Fruit fly (Drosophila melanogaster): ENCODE data around the gene CycY.
A peak's percentile ranks its signal among the peaks of the same experiment; 100 is the strongest.

CycY gene

DNA sequence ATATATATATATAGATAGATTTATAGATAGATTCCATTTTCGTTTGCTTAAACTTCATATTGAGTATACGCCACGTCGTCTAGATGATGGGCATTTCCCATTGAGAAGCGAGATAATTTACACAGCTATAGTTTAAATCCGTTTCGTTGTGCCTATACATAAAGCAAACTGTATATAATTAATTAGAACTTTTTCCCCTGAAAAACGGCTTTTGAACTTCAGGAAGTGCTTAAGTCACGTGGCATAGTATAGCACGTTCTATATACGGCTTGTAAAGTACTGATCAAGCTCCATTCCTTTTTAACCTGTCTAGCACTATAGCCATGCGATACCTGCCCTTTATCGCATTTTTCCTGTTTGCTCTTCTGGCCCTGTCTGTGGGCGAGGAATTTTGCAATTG lies 26.0 kb upstream of the CycY start, which contains the start of gene Sfp33A3:
Gene Sfp33A3, plus strand, starts transcription at position 301 of the 400 bp plus-strand sequence.
- no peak for TF ChIP-seq CG11247 (GFP tag; IDR thresholded peaks at IDR 0.05)
- TF ChIP-seq zfh1 (GFP tag; IDR thresholded peaks at IDR 0.05): no peak
- no peak for TF ChIP-seq CG10321 (GFP tag; IDR thresholded peaks at IDR 0.05)
- no peak for TF ChIP-seq CG7786 (GFP tag; optimal IDR thresholded peaks at IDR 0.05)
- no peak for TF ChIP-seq CG14050 (GFP tag; IDR thresholded peaks at IDR 0.05)
- no peak for TF ChIP-seq CG10267 (tag; optimal IDR thresholded peaks at IDR 0.05)
- no peak for TF ChIP-seq CG2129 (GFP tag; IDR thresholded peaks at IDR 0.05; ENCODE audit: partially characterized antibody)
- TF ChIP-seq tna (GFP tag; IDR thresholded peaks at IDR 0.05; ENCODE audit: partially characterized antibody): no peak
- TF ChIP-seq CG7839 (tag; optimal IDR thresholded peaks at IDR 0.05): no peak
- no peak for TF ChIP-seq CG7987 (GFP tag; optimal IDR thresholded peaks at IDR 0.05)
- no peak for TF ChIP-seq CG5953 (GFP tag; IDR thresholded peaks at IDR 0.05)

dm6 chr2L:11837413-11837812 lies 23.8 kb upstream of the CycY start, which contains the start of gene Sfp33A2:
Sfp33A2 (plus strand) TSS chr2L:11837713.
- TF ChIP-seq CG2120 (GFP tag; optimal IDR thresholded peaks at IDR 0.05) (no peak), fd64A (GFP tag; optimal IDR thresholded peaks at IDR 0.05) (no peak), knrl (GFP tag; IDR thresholded peaks at IDR 0.05; ENCODE audit: partially characterized antibody) (no peak), pho (GFP tag; optimal IDR thresholded peaks at IDR 0.05) (no peak), CG17568 (GFP tag; optimal IDR thresholded peaks at IDR 0.05) (no peak), CG31365 (tag; optimal IDR thresholded peaks at IDR 0.05) (no peak), hth (optimal IDR thresholded peaks at IDR 0.05) (no peak), Side (GFP tag; optimal IDR thresholded peaks at IDR 0.05) (no peak), Hmr (GFP tag; optimal IDR thresholded peaks at IDR 0.05) (no peak), CG13894 (tag; optimal IDR thresholded peaks at IDR 0.05) (no peak)

DNA sequence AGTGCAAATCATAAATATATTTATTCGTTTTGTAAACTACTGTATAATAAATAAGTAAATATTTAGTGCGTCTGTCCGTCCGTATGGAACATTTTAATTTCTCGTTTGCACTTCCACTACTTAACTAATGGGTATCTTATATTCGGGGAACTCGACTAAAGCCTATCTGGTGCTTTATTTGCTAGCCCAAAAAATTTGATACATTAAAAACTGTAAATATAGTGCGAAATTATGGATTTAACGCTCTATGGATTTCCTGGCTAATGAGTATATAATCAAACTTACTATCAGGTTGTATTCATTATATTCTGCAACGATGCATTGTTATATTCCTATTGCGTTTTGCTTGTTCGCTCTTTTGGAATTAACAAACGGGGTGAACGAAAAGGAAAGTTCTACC lies 23.4 kb upstream of the CycY start, which contains the start of gene Sfp33A4:
Gene Sfp33A4, plus strand, starts transcription at position 301 of the 400 bp plus-strand sequence.
- TF ChIP-seq unc-4 (GFP tag; IDR thresholded peaks at IDR 0.05; ENCODE audit: partially characterized antibody): no peak
- TF ChIP-seq Med (GFP tag): no peak
- no peak for TF ChIP-seq CG18476 (GFP tag; optimal IDR thresholded peaks at IDR 0.05)
- peak; percentile 4 for TF ChIP-seq Ets65A (GFP tag)
- no peak for TF ChIP-seq CG10462 (GFP tag; optimal IDR thresholded peaks at IDR 0.05)
- no peak for TF ChIP-seq CG12391 (tag; optimal IDR thresholded peaks at IDR 0.05)
- TF ChIP-seq CG6854 (GFP tag; optimal IDR thresholded peaks at IDR 0.05): no peak

DNA sequence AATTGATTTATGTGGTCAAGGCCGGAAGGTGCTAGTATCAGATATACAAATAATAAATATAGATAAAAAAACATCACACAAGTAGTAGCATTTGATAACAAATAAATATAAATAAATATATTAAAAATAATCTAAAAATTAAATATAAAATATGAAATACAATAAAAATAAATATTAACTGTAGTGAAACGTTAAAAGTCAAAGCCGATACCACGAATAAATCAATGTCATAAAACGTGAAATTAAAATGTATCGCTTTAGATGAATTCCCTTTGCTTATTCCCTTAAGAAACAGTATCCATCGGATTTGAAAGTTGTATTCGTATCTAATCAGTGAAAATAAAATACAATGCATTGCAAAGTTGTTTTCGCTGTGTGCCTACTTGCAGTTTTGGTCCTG lies 20.7 kb upstream of the CycY start, which contains the start of gene CG45012:
Gene CG45012, plus strand, starts transcription at position 301 of the 400 bp plus-strand sequence.
- TF ChIP-seq lmd (GFP tag; IDR thresholded peaks at IDR 0.05) (no peak), zfh1 (GFP tag; IDR thresholded peaks at IDR 0.05) (no peak), sug (tag; optimal IDR thresholded peaks at IDR 0.05) (no peak), Antp (GFP tag; optimal IDR thresholded peaks at IDR 0.05) (no peak), BtbVII (GFP tag; optimal IDR thresholded peaks at IDR 0.05) (no peak), slp2 (GFP tag; optimal IDR thresholded peaks at IDR 0.05) (no peak), CG34422 (GFP tag; IDR thresholded peaks at IDR 0.05) (no peak), BEAF-32 (GFP tag; optimal IDR thresholded peaks at IDR 0.05) (no peak), Drgx (GFP tag; IDR thresholded peaks at IDR 0.05) (no peak), H15 (GFP tag; IDR thresholded peaks at IDR 0.05) (no peak)

Data from whole organism, embryonic.